Worm (Caenorhabditis elegans) whole organism, early embryonic: ENCODE results near the gene par-4.
"Not testable (repeated sequence)": the region's sequence is repeated elsewhere in the genome, so short reads cannot be mapped to it uniquely, and the experiment has no call there.

Experiments
- B0310.2 ChIP-seq: sonication (generic microtip); optimal IDR thresholded peaks from 2 replicates; lab custom pipeline; 2016; ENCODE audit warnings: mild to moderate bottlenecking, missing genetic modification characterization, missing compliant biosample characterization
- F13C5.2 ChIP-seq: sonication (generic microtip); optimal IDR thresholded peaks from 2 replicates; lab custom pipeline; 2017; ENCODE audit warnings: mild to moderate bottlenecking, missing genetic modification characterization, inconsistent platforms, missing compliant biosample characterization
- aly-1 ChIP-seq: sonication (generic microtip); optimal IDR thresholded peaks from 2 replicates; lab custom pipeline; 2016; ENCODE audit warnings: missing genetic modification characterization, missing compliant biosample characterization
- ama-1 ChIP-seq: fragments of 150-350 bp; optimal IDR thresholded peaks from 2 replicates; lab custom pipeline; 2014
- ceh-13 ChIP-seq: fragments of 200-800 bp; sonication (Bioruptor generic); optimal IDR thresholded peaks from 2 replicates; lab custom pipeline; 2018; ENCODE audit warnings: mild to moderate bottlenecking, missing genetic modification characterization, missing compliant biosample characterization
- ceh-36 ChIP-seq: sonication (generic microtip); optimal IDR thresholded peaks from 2 replicates; lab custom pipeline; 2016; ENCODE audit warnings: missing genetic modification characterization, inconsistent platforms, missing compliant biosample characterization
- ets-7 ChIP-seq: sonication (generic microtip); optimal IDR thresholded peaks from 2 replicates; lab custom pipeline; 2016; ENCODE audit warnings: missing genotype, missing genetic modification characterization, missing compliant biosample characterization
- flt-1 ChIP-seq: fragments of 200-800 bp; sonication (Bioruptor generic); IDR thresholded peaks from 2 replicates; pipeline ENCODE4 v1.3.6; 2022; ENCODE audit warnings: missing genetic modification characterization, missing compliant biosample characterization
- hmbx-1 ChIP-seq: sonication (generic microtip); optimal IDR thresholded peaks from 2 replicates; lab custom pipeline; 2016; ENCODE audit warnings: mild to moderate bottlenecking, missing genetic modification characterization, missing compliant biosample characterization
- hmg-4 ChIP-seq: fragments of 200-800 bp; sonication (Bioruptor generic); optimal IDR thresholded peaks from 2 replicates; lab custom pipeline; 2018; ENCODE audit warnings: mild to moderate bottlenecking, missing genetic modification characterization, missing compliant biosample characterization
- hnd-1 ChIP-seq: sonication (generic microtip); optimal IDR thresholded peaks from 2 replicates; lab custom pipeline; 2016; ENCODE audit warnings: missing genetic modification characterization, missing compliant biosample characterization
- pes-1 ChIP-seq: fragments of 200-800 bp; sonication (Bioruptor generic); IDR thresholded peaks from 2 replicates; pipeline ENCODE4 v1.3.6; 2022; ENCODE audit warnings: missing genetic modification reagents, missing genetic modification characterization, missing compliant biosample characterization
- scrt-1 ChIP-seq: fragments of 200-800 bp; sonication (Bioruptor generic); IDR thresholded peaks from 2 replicates; pipeline ENCODE4 v1.3.6; 2022; ENCODE audit warnings: missing genetic modification characterization, missing compliant biosample characterization
- sea-1 ChIP-seq: fragments of 200-800 bp; sonication (Bioruptor generic); conservative IDR thresholded peaks from 2 replicates; pipeline ENCODE4 v1.3.6; 2022; ENCODE audit warnings: missing genetic modification characterization, missing compliant biosample characterization
- tbx-11 ChIP-seq: fragments of 200-800 bp; sonication (Bioruptor generic); IDR thresholded peaks from 2 replicates; pipeline ENCODE4 v1.3.6; 2022; ENCODE audit warnings: missing genetic modification characterization, missing compliant biosample characterization
- tbx-37 ChIP-seq: fragments of 200-800 bp; sonication (Bioruptor generic); conservative IDR thresholded peaks from 2 replicates; pipeline ENCODE4 v1.3.6; 2022; ENCODE audit warnings: missing genetic modification reagents, missing genetic modification characterization, missing compliant biosample characterization
- tra-4 ChIP-seq: sonication (generic microtip); optimal IDR thresholded peaks from 2 replicates; lab custom pipeline; 2017; ENCODE audit warnings: missing genetic modification characterization, missing compliant biosample characterization

par-4 gene

DNA sequence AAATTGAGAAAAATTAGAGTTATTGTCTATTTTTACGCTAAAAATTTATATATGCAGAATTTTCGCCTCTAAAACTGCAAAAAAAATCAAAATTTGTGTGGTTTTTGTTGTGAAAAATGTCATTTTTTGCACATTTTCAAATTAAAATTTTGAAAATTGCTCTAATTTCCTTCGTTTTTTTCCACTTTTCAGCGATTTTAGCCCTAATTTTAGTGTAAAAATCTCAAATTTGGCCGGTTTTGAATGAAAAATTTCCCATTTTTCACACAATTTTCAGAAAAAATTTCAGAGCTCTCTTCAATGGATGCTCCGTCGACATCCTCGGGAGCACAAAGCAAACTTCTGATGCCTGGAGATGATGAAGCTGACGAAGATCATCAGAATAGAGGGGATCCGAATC lies at the start of gene par-4:
TSS of gene par-4 (plus strand) at position 301 of the 400 bp plus-strand sequence.
- no peak for TF ChIP-seq flt-1 (GFP tag; lab: Robert Waterston, UW)
- no peak for TF ChIP-seq tra-4 (tag; lab: Kevin White, UChicago)
- no peak for TF ChIP-seq hmg-4 (GFP tag; lab: Kevin White, UChicago)

DNA sequence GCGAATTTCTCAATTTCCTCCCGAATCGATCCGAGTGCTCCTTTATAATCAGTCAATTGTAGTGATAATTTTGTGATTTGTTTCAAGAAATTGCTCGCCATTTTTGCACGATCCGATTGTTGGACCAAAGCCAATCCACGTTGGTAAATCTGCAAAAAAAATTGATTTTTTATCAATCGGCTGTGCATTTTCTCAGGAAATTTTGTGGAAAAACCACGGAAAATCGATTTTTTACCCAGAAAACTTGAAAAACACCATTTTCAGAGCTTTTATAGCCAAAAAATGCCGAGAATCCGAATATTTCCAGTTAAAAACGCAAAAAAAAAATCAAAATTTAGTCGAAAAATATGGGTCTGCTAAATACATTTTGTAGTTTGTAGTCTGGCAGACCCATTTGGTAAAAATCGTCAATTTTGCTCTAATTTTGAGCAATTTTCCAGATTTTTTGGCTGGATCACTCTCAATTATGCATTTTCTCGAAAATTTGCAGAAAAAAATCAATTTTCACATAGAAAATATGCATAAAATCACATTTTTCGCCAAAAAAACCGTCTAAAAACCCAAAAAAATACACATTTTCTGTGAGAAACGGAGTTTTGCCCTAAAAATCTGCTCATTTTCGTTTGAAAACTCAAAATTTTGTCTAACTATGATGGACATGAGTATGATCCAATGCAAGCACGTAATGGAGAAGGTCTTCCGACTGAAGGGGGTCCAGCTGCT lies 43.0 kb upstream of the par-4 start, which contains the start of the genes Y59A8B.25 and ebp-3:
TSS of gene Y59A8B.25 (minus strand) at position 101 of the 723 bp plus-strand sequence.
TSS of gene ebp-3 (plus strand) at position 673 of the 723 bp plus-strand sequence.
- TF ChIP-seq flt-1 (GFP tag; lab: Robert Waterston, UW); pes-1 (GFP tag; lab: Robert Waterston, UW); ama-1 (lab: Kevin White, UChicago): not testable (repeated sequence)

DNA sequence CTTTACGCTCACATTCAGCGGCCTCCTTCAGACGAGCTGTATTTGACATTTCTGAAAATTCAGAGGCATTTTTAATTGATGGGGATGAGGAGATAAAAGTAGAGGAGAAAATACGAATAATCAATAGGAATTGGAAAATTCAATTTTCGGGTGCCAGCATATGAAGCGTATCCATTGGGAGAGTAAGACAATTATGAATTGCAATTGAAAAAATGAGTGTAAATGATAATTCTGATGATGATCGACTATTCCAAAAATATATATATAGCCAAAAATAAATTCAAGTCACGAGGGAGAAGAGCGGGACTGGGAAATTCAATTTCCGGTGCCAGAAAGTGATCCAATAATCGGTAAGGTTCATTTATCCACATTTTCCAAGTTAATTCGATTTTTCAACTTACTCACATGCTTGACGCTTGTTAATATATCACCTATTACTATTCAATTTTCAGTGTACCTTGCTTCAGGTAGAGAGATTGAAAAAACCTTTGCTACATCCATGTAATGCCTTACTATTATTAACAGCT lies 32.2 kb upstream of the par-4 start, which contains the start of gene Y59A8B.8:
TSS of gene Y59A8B.8 (minus strand) at position 51 of the 527 bp plus-strand sequence.
- no peak for TF ChIP-seq sea-1 (GFP tag; lab: Robert Waterston, UW)
- TF ChIP-seq tra-4 (tag; lab: Kevin White, UChicago): no peak
- no peak for TF ChIP-seq hmg-4 (GFP tag; lab: Kevin White, UChicago)
- no peak for TF ChIP-seq F13C5.2
- TF ChIP-seq ceh-36 (tag; lab: Kevin White, UChicago): no peak
- TF ChIP-seq pes-1 (GFP tag; lab: Robert Waterston, UW): no peak
- no peak for TF ChIP-seq ets-7 (tag; lab: Kevin White, UChicago)
- no peak for TF ChIP-seq B0310.2 (tag; lab: Kevin White, UChicago)
- no peak for TF ChIP-seq scrt-1 (GFP tag; lab: Robert Waterston, UW)
- no peak for TF ChIP-seq ceh-13 (GFP tag; lab: Kevin White, UChicago)

DNA sequence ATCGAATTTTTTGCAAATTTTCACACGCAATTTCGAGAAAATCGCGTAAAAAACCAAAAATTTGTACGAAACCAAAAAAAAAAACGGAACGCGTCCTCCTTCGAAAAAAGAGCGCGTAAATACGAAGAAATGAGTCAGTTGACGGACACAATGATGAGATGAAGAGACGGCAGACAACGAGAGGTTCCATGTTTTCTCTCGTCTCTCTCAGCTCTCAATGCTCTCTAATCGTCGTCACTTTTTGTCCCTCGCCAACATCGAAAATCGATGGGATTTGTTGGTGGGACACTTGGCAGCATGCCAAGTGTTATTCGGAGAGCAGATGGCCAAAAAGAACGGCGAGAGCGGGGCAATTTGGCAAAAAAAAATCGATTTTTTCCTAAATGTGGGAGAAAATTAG lies 19.3 kb upstream of the par-4 start:
- TF ChIP-seq hnd-1 (no peak), F13C5.2 (peak; percentile 22), scrt-1 (GFP tag; lab: Robert Waterston, UW) (peak; percentile 7; the same call in 1 of the 2 replicates), sea-1 (GFP tag; lab: Robert Waterston, UW) (no peak), hmbx-1 (tag; lab: Kevin White, UChicago) (no peak)

DNA sequence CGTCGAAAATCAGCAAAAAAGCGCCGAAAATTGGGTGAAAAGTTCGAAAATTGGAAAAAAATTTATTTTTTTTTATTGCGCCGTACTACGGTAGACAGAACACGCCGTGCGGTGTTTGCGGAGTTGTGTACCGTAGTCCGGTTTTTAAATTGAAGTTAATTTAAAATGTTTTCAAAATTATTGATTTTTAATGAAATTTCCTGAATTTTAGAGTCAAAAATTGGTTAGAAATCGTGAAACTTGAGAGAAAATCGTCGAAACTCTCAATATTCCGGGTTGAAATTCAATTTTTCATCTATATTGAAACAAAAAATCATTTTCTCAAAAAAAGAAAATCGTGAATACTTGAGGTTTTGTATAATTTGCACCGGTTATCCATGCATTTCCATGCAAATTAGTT lies 16.6 kb upstream of the par-4 start, which contains the start of gene nova-1:
TSS of gene nova-1 (minus strand) at position 101 of the 400 bp plus-strand sequence.
- TF ChIP-seq flt-1 (GFP tag; lab: Robert Waterston, UW) (no peak), hmbx-1 (tag; lab: Kevin White, UChicago) (no peak), tbx-11 (GFP tag; lab: Robert Waterston, UW) (no peak), sea-1 (GFP tag; lab: Robert Waterston, UW) (no peak), F13C5.2 (no peak), tbx-37 (GFP tag; lab: Robert Waterston, UW) (no peak), aly-1 (tag; lab: Kevin White, UChicago) (no peak), pes-1 (GFP tag; lab: Robert Waterston, UW) (no peak), ceh-13 (GFP tag; lab: Kevin White, UChicago) (no peak), tra-4 (tag; lab: Kevin White, UChicago) (no peak), hmg-4 (GFP tag; lab: Kevin White, UChicago) (no peak), hnd-1 (no peak), B0310.2 (tag; lab: Kevin White, UChicago) (no peak), ama-1 (lab: Kevin White, UChicago) (no peak), ets-7 (tag; lab: Kevin White, UChicago) (no peak), scrt-1 (GFP tag; lab: Robert Waterston, UW) (no peak), ceh-36 (tag; lab: Kevin White, UChicago) (no peak)

DNA sequence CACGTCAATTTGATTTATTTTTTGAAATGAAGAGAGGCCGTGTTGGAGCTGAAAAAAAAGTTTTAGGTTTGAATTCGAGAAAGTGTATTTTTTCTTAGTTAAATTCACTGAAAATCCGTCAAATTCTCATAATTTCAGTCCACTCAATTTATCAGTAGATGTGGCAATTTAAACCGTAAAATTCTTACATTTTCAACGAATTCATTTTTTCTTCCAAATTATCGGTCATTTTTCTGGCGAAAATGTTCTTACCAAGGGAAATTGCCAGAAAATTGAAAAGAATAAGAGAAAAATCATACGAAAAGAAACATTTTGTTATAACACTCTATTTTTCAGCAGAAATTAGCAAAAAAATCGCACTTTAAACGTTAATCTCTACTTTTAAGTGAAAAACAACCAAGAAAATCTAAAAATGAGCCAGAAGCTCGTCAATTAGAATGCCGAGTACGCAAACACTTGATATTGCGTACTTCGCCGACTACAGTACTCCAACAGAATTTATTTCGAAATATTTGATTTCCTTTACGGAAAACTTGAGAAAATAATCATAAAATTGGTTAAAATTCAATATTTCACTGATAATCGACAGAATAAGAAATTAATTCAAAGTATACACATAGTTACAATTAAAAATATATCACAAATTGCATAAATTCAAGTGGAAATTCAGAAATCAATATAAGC lies 13.2 kb upstream of the par-4 start, which contains the start of gene fbxa-106:
TSS of gene fbxa-106 (minus strand) at position 51 of the 684 bp plus-strand sequence.
- TF ChIP-seq ceh-13 (GFP tag; lab: Kevin White, UChicago): no peak
- no peak for TF ChIP-seq ets-7 (tag; lab: Kevin White, UChicago)
- no peak for TF ChIP-seq tra-4 (tag; lab: Kevin White, UChicago)
- no peak for TF ChIP-seq scrt-1 (GFP tag; lab: Robert Waterston, UW)
- no peak for TF ChIP-seq hmg-4 (GFP tag; lab: Kevin White, UChicago)
- TF ChIP-seq hnd-1: no peak
- TF ChIP-seq tbx-11 (GFP tag; lab: Robert Waterston, UW): no peak
- no peak for TF ChIP-seq aly-1 (tag; lab: Kevin White, UChicago)
- TF ChIP-seq sea-1 (GFP tag; lab: Robert Waterston, UW): no peak
- TF ChIP-seq ceh-36 (tag; lab: Kevin White, UChicago): no peak
- TF ChIP-seq tbx-37 (GFP tag; lab: Robert Waterston, UW): no peak
- TF ChIP-seq hmbx-1 (tag; lab: Kevin White, UChicago): no peak
- TF ChIP-seq flt-1 (GFP tag; lab: Robert Waterston, UW): no peak
- TF ChIP-seq ama-1 (lab: Kevin White, UChicago): no peak
- TF ChIP-seq pes-1 (GFP tag; lab: Robert Waterston, UW): no peak
- TF ChIP-seq F13C5.2: no peak
- no peak for TF ChIP-seq B0310.2 (tag; lab: Kevin White, UChicago)
